Worm (Caenorhabditis elegans): Measurements from ENCODE around the gene C29A12.1.

Gene C29A12.1

DNA sequence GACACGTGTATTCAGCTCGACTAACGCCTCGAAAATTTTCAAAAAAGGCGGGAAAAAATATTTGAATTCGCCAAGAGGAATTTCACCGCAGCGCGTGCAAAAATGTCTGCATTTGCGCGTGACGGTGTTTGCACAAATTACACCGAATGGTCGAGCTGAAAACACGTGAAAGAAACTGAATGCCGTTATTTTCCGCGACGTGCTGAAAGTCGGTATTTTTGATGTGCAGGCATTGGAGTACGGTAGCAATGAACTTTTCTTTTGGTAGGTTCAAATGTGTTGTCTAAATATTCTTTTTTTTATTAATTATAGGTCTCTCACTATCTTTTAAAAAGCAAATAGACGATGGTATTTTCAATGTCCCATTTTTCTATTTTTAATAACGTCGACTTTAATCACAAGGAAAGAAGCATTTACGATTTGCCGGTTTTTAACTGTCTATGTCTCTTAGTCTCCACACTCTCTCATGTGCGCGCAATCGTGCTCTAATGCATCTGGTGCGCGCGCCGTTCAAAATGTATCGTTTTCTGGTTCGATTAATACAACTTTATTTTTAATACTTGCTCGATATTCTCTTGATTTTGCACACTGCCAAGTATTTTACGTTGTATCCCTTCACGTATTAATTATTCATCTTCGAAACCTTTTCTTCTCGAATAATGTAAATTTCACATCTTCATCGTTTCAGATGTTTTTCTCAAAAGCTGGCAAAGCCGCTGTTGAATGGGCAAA is at the start of gene C29A12.1, which contains the start of gene lig-1:
C29A12.1 (minus strand) TSS at position 63 of the 732 bp plus-strand sequence.
lig-1 (plus strand) TSS at position 682 of the 732 bp plus-strand sequence.
- no peak for TF ChIP-seq T23F11.4 (GFP tag; optimal IDR thresholded peaks at IDR 0.05)
- TF ChIP-seq ceh-31 (tag; optimal IDR thresholded peaks at IDR 0.05), result peak; percentile 16

DNA sequence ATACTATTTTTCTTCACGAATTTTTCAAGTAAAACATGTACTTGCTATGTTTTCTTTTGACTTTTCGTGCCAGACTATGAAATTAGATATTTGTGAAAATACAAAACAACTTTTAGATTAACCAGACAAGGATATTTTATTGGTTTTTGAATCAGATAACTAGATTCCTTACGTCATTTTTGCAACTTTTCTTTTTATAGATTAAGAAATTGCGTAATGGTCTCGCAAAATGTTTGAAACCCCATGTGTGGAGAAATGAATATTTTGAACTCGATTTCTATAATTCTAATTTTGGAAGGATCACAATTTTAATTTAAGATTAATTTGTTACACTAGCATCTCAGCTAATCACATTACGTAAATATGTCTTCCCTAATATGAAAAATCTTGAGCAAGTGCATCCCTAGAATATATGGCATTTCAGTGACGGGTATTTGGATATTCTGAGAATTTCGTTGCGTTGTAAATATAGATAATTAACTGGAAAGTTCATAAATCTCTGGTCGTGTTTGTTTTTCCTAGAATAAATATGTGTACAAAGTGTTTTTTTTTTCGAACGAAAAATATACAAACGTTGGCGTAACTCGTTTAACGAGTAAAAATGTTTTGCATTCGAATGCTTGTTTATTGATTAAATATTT is 49.3 kb upstream of the C29A12.1 start:
- TF ChIP-seq fkh-10 (GFP tag; optimal IDR thresholded peaks at IDR 0.05) (no peak), pax-1 (tag; optimal IDR thresholded peaks at IDR 0.05) (no peak), pha-4 (tag; optimal IDR thresholded peaks at IDR 0.05) (no peak), gmeb-2 (tag; optimal IDR thresholded peaks at IDR 0.05) (no peak), sdc-2 (tag; optimal IDR thresholded peaks at IDR 0.05) (no peak), nhr-232 (tag; optimal IDR thresholded peaks at IDR 0.05) (no peak)

DNA sequence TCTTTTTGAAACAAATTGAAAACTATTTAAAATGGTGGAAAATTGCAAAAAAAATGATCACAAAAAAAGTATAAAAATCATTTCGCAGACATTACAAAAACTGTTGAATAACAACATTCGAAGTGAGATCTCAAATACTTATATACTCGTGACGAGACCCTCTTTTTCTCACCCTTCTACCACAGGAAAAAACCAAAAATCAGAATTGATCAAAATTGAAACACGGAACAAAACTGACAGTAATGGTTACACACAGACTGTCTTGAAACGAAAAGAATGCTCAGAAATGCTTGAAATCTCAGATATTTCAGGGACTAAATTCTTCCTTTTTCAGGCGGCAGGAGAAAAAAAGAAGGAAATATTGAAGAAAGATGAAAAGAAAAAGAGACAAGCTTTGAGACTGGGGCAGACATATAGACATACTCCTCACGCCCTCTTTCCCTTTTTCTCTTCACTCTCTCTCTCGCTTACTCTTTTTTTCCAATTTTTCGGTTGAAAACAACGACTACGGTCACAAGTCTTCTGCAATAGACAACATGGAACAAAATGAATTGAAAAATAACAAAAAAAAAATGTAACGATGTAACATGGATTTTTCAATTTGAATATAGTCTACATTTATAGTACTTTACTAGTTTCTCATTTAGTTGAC is 48.5 kb upstream of the C29A12.1 start:
- TF ChIP-seq nfya-1 (tag; optimal IDR thresholded peaks at IDR 0.05), result peak; percentile 5
- TF ChIP-seq fkh-6 (tag; optimal IDR thresholded peaks at IDR 0.05), result no peak
- TF ChIP-seq ceh-2 (tag; optimal IDR thresholded peaks at IDR 0.05), result no peak

DNA sequence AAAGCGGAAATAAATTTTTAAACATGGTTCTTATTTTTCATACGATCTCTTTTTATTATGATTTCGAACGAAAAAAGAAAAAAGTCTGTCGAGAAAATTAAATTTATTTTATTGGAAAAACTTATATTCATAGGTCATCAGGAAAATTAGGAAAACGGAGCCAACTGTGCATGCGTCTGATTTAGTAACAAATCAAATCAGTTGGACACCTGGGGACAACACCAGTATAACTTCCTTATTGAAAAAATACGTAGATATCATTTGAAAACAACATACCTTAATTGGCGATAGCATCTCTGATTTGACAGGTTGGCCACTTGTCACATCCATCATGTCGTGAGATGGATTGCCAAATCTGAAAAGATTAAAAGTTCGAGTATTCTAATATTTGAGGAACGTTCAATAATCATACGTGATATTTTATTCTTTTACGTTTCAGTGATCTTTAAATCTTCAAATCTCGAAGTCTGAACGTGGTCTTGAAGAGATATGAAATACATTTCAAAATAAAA is 47.3 kb upstream of the C29A12.1 start:
- TF ChIP-seq sox-2 (GFP tag; IDR thresholded peaks at IDR 0.05) (no peak), fkh-10 (GFP tag; optimal IDR thresholded peaks at IDR 0.05) (no peak), ztf-16 (tag; optimal IDR thresholded peaks at IDR 0.05) (no peak), ref-2 (tag; optimal IDR thresholded peaks at IDR 0.05) (no peak), ceh-9 (tag; optimal IDR thresholded peaks at IDR 0.05) (no peak)

DNA sequence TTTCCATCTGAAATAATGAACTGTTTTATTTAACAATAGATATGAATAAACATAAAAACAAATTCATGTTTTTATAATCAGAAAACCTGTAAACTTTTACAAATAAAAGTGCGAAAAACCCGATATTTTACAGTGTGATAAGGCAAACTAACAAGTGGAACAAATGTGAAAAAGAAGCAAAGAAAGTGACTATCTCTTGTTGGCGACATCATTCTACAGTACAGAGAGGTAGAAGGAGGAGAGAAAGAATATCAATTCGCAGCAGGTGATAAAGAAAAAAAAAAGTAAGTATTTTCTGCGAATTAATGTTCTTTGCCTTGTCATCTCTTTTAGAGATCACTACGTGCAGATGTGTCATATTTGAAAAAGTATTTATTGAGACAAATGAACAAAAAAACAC is 46.5 kb upstream of the C29A12.1 start:
- TF ChIP-seq dve-1 (tag; optimal IDR thresholded peaks at IDR 0.05) (no peak), pha-4 (tag; optimal IDR thresholded peaks at IDR 0.05) (no peak), che-1 (tag; optimal IDR thresholded peaks at IDR 0.05) (no peak), ceh-24 (tag; optimal IDR thresholded peaks at IDR 0.05) (no peak), sox-4 (tag; optimal IDR thresholded peaks at IDR 0.05) (no peak), elt-4 (tag; optimal IDR thresholded peaks at IDR 0.05) (no peak), K09A11.1 (tag; optimal IDR thresholded peaks at IDR 0.05; ENCODE audit: insufficient read depth) (no peak), ets-4 (tag; optimal IDR thresholded peaks at IDR 0.05) (no peak), C08G9.2 (tag; optimal IDR thresholded peaks at IDR 0.05) (no peak), K02D7.2 (tag; optimal IDR thresholded peaks at IDR 0.05) (no peak), npax-4 (tag; optimal IDR thresholded peaks at IDR 0.05) (no peak), lin-11 (tag; optimal IDR thresholded peaks at IDR 0.05) (no peak), gmeb-2 (tag; optimal IDR thresholded peaks at IDR 0.05) (no peak), F13H6.1 (tag; optimal IDR thresholded peaks at IDR 0.05) (no peak), ceh-6 (GFP tag; optimal IDR thresholded peaks at IDR 0.05) (no peak), pros-1 (tag; optimal IDR thresholded peaks at IDR 0.05) (no peak), ama-1 (optimal IDR thresholded peaks at IDR 0.05) (no peak)

Measured in whole organism, late embryonic.